Fruit fly (Drosophila melanogaster) whole organism, pupa: Measurements from ENCODE around the gene GluRIIA.

Source experiments
- CG12605 ChIP-seq: fragments of 200-800 bp; sonication (Bioruptor generic); IDR thresholded peaks from 2 replicates; pipeline ENCODE4 v1.3.6; 2022; ENCODE audit warnings: missing biosample characterization, missing genetic modification characterization
- Pif1B ChIP-seq: fragments of 200-800 bp; sonication (Bioruptor generic); optimal IDR thresholded peaks from 3 replicates; lab custom pipeline; 2016; ENCODE audit warnings: missing biosample characterization, missing genetic modification characterization

DNA sequence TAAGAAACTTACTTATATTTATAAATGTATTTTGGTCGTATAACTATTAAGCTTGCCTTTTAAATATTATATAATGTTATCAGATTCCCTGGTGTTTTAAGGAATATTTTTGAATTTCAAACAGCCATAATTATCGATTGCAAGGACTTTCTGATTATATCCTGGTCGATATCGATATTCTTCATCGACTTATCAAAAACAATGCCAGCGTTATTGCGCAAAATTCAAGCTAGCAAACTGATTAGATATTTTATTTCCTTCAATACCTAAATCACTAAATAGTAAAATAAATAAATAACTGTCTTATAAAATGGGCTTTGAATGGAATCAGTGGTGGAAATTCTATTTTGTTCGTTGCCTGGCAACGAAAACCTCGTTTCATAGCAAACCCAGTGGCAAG lies 37.5 kb upstream of the GluRIIA start, which contains the start of gene CG14020:
- TF ChIP-seq Pif1B (no peak), CG12605 (GFP tag; lab: Robert Waterston, UW) (no peak)
